Worm (Caenorhabditis elegans): ENCODE measurements around the gene mppb-1.
A peak's percentile ranks its signal among the peaks of the same experiment; 100 is the strongest.

Gene mppb-1

ce11 chrIV:9074244-9074723, at the start of gene mppb-1:
Gene mppb-1, plus strand, starts transcription at chrIV:9074673.
- TF ChIP-seq zip-5 (tag; optimal IDR thresholded peaks at IDR 0.05) (peak; percentile 82), unc-42 (tag; optimal IDR thresholded peaks at IDR 0.05) (peak; percentile 63), ceh-45 (GFP tag; IDR thresholded peaks at IDR 0.05) (no peak), hlh-8 (tag; optimal IDR thresholded peaks at IDR 0.05) (peak; percentile 85), C08G9.2 (tag; optimal IDR thresholded peaks at IDR 0.05) (peak; percentile 94), gmeb-2 (tag; optimal IDR thresholded peaks at IDR 0.05) (no peak), K09A11.1 (tag; optimal IDR thresholded peaks at IDR 0.05; ENCODE audit: insufficient read depth) (no peak), F13H6.1 (tag; optimal IDR thresholded peaks at IDR 0.05) (peak; percentile 37), ceh-31 (tag; optimal IDR thresholded peaks at IDR 0.05) (peak; percentile 95), pros-1 (tag; optimal IDR thresholded peaks at IDR 0.05) (no peak), ceh-34 (tag; optimal IDR thresholded peaks at IDR 0.05) (peak; percentile 47), hlh-15 (tag; optimal IDR thresholded peaks at IDR 0.05) (peak; percentile 10), hlh-13 (GFP tag; optimal IDR thresholded peaks at IDR 0.05) (peak; percentile 56), eyg-1 (tag; optimal IDR thresholded peaks at IDR 0.05) (no peak), Y22D7AL.16 (tag; optimal IDR thresholded peaks at IDR 0.05) (no peak), pax-1 (tag; optimal IDR thresholded peaks at IDR 0.05) (no peak), mec-3 (tag; optimal IDR thresholded peaks at IDR 0.05; ENCODE audit: borderline replicate concordance) (peak; percentile 55), elt-4 (tag; optimal IDR thresholded peaks at IDR 0.05) (no peak), lin-11 (tag; optimal IDR thresholded peaks at IDR 0.05) (no peak), lim-6 (tag; optimal IDR thresholded peaks at IDR 0.05) (peak; percentile 81), ceh-19 (GFP tag; optimal IDR thresholded peaks at IDR 0.05) (no peak), dve-1 (tag; optimal IDR thresholded peaks at IDR 0.05) (no peak), nhr-232 (tag; optimal IDR thresholded peaks at IDR 0.05) (no peak), ceh-6 (GFP tag; optimal IDR thresholded peaks at IDR 0.05) (no peak), che-1 (tag; optimal IDR thresholded peaks at IDR 0.05) (no peak), ceh-2 (tag; optimal IDR thresholded peaks at IDR 0.05) (peak; percentile 84), unc-86 (tag; optimal IDR thresholded peaks at IDR 0.05) (no peak), madf-2 (tag; optimal IDR thresholded peaks at IDR 0.05) (peak; percentile 19), nfya-1 (tag; optimal IDR thresholded peaks at IDR 0.05) (no peak), sox-4 (tag; optimal IDR thresholded peaks at IDR 0.05) (no peak), ama-1 (optimal IDR thresholded peaks at IDR 0.05) (no peak), elt-2 (tag; optimal IDR thresholded peaks at IDR 0.05) (peak; percentile 49), rnt-1 (tag; optimal IDR thresholded peaks at IDR 0.05) (peak; percentile 85), ceh-30 (tag; optimal IDR thresholded peaks at IDR 0.05) (no peak), fax-1 (tag; optimal IDR thresholded peaks at IDR 0.05) (peak; percentile 28), unc-55 (GFP tag; optimal IDR thresholded peaks at IDR 0.05) (no peak), pha-2 (tag; optimal IDR thresholded peaks at IDR 0.05) (no peak), ceh-24 (tag; optimal IDR thresholded peaks at IDR 0.05) (no peak), tbx-7 (tag; optimal IDR thresholded peaks at IDR 0.05) (peak; percentile 86), ceh-22 (tag; optimal IDR thresholded peaks at IDR 0.05) (no peak), hlh-30 (tag; optimal IDR thresholded peaks at IDR 0.05; ENCODE audit: insufficient read depth) (no peak), ref-2 (tag; optimal IDR thresholded peaks at IDR 0.05) (peak; percentile 64), ahr-1 (tag; optimal IDR thresholded peaks at IDR 0.05) (peak; percentile 41), ceh-9 (tag; optimal IDR thresholded peaks at IDR 0.05) (no peak), C38D4.7 (GFP tag; optimal IDR thresholded peaks at IDR 0.05) (no peak), ttx-3 (tag; optimal IDR thresholded peaks at IDR 0.05) (peak; percentile 23), pag-3 (tag; optimal IDR thresholded peaks at IDR 0.05; ENCODE audit: borderline replicate concordance) (no peak), unc-3 (GFP tag; conservative IDR thresholded peaks at IDR 0.05) (0 out of 2 replicates have a peak, but pooled peaks have one; percentile 8), unc-3 (tag; optimal IDR thresholded peaks at IDR 0.05) (no peak), ets-4 (tag; optimal IDR thresholded peaks at IDR 0.05) (peak; percentile 83), ceh-18 (tag; optimal IDR thresholded peaks at IDR 0.05) (peak; percentile 31), npax-4 (tag; optimal IDR thresholded peaks at IDR 0.05) (no peak), dmd-4 (tag; optimal IDR thresholded peaks at IDR 0.05; ENCODE audit: borderline replicate concordance) (no peak), ceh-14 (tag; optimal IDR thresholded peaks at IDR 0.05) (peak; percentile 39)
